Worm (Caenorhabditis elegans): Measurements from ENCODE around the gene F32D8.5.

The F32D8.5 gene

DNA sequence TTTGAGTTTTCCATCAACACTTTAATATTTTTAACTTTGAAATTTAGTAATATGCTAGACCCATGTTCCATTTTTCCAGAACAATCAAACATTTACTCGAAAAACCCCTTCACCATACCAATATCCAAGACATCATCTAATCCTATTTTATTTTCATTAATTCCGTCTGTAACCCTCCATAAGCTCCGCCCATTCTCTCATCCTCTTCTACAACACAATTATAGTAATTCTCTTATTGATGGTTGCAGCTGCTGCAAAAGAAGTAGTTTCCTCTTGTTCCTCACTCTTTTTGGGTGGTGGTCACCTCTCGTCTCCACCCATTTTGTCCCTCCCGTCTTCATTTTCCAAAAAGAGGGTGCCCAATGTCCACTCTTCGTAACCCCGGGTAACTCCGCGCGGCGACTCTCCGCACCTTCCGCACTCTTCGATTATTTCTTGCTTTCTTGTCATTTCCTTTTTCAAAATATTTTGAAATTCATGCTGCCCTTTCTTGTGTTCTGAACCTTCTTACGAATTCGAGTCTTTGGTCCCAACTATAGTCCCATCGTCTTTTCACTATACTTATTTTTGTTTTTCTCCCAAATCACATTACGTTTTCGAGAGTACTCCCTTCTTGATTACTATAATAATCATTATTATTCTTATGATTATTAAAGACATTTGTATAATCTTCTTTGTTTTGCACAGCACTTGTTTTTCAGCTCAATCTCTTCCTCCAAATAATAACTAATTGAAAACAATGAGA is 14.3 kb upstream of the F32D8.5 start, which contains the start of gene F32D8.1:
TSS of gene F32D8.1 (plus strand) at position 695 of the 745 bp plus-strand sequence.
- TF ChIP-seq ceh-82 (tag; optimal IDR thresholded peaks at IDR 0.05), result no peak
- TF ChIP-seq nhr-25 (tag; optimal IDR thresholded peaks at IDR 0.05), result no peak
- no peak for TF ChIP-seq ama-1 (optimal IDR thresholded peaks at IDR 0.05)
- no peak for TF ChIP-seq sea-2 (GFP tag; optimal IDR thresholded peaks at IDR 0.05)
- TF ChIP-seq ceh-9 (tag; optimal IDR thresholded peaks at IDR 0.05), result no peak
- TF ChIP-seq mml-1 (tag; optimal IDR thresholded peaks at IDR 0.05), result no peak
- TF ChIP-seq elt-3 (tag; optimal IDR thresholded peaks at IDR 0.05), result no peak
- no peak for TF ChIP-seq pqm-1 (tag; optimal IDR thresholded peaks at IDR 0.05)
- TF ChIP-seq nhr-11 (tag; optimal IDR thresholded peaks at IDR 0.05), result no peak
- TF ChIP-seq aly-2 (tag; optimal IDR thresholded peaks at IDR 0.05), result no peak
- no peak for TF ChIP-seq fkh-10 (GFP tag; optimal IDR thresholded peaks at IDR 0.05)
- TF ChIP-seq snpc-4 (tag; optimal IDR thresholded peaks at IDR 0.05), result no peak
- no peak for TF ChIP-seq fos-1 (tag; optimal IDR thresholded peaks at IDR 0.05)

DNA sequence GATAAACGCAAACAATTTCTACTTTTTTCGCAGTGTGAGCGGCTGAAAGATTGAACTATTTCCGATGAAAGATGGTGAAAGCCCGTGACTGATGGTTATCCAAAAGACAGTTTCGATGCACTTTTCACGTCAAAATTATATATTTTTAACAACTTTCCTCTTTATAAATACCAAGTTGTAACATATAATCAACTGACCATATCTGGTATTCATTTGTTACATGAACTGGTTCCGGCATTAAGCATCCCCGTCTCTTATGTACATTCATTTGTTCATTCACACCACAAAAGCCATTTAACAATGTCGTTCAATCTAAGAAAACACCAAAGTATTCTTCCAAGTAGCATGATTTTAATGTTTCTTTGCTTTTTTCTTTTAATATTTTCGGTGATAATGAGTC is 11.1 kb upstream of the F32D8.5 start, which contains the start of gene F32D8.2:
TSS of gene F32D8.2 (plus strand) at position 301 of the 400 bp plus-strand sequence.
- no peak for TF ChIP-seq nhr-77 (tag; optimal IDR thresholded peaks at IDR 0.05)
- no peak for TF ChIP-seq lin-39 (tag; optimal IDR thresholded peaks at IDR 0.05)
- TF ChIP-seq nhr-28 (tag; optimal IDR thresholded peaks at IDR 0.05), result no peak
- TF ChIP-seq sea-2 (GFP tag; optimal IDR thresholded peaks at IDR 0.05), result no peak
- no peak for TF ChIP-seq ZK546.5 (tag; optimal IDR thresholded peaks at IDR 0.05)
- TF ChIP-seq ceh-16 (tag; optimal IDR thresholded peaks at IDR 0.05), result no peak
- TF ChIP-seq fos-1 (tag; optimal IDR thresholded peaks at IDR 0.05), result no peak
- TF ChIP-seq pqm-1 (tag; optimal IDR thresholded peaks at IDR 0.05), result no peak
- TF ChIP-seq fkh-2 (tag; optimal IDR thresholded peaks at IDR 0.05), result no peak
- no peak for TF ChIP-seq zag-1 (tag; optimal IDR thresholded peaks at IDR 0.05)
- no peak for TF ChIP-seq aly-2 (tag; optimal IDR thresholded peaks at IDR 0.05)
- no peak for TF ChIP-seq nhr-76 (tag; optimal IDR thresholded peaks at IDR 0.05)
- no peak for TF ChIP-seq nhr-12 (tag; optimal IDR thresholded peaks at IDR 0.05)
- TF ChIP-seq lsy-12 (tag; optimal IDR thresholded peaks at IDR 0.05), result no peak
- no peak for TF ChIP-seq hmg-11 (tag; optimal IDR thresholded peaks at IDR 0.05)
- no peak for TF ChIP-seq nhr-11 (tag; optimal IDR thresholded peaks at IDR 0.05)
- no peak for TF ChIP-seq pha-4 (tag; optimal IDR thresholded peaks at IDR 0.05)
- no peak for TF ChIP-seq elt-1 (tag; optimal IDR thresholded peaks at IDR 0.05)

DNA sequence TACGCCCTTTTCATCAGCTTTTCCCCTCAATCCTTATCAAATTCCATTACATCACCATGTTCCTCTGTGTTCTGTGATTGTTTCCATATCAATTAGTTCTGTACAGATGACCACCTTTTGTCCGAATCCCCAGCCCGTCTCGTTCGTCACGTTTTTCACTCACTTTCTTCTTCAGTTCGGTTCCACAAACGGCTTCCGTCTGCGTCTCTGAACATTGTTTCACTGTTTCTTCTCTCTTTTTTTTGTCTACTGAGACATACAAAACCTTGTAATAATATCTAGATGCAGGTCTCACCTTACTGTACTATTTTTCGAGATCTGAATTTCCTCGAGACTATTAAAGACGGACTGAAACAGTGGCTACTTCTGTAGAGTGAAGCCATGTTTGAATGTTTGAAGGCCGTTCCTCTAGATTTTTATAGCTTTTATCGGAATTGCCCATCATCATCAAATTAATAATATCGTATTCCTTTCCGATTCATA is 8.2 kb upstream of the F32D8.5 start, which contains the start of gene F32D8.3:
TSS of gene F32D8.3 (plus strand) at position 433 of the 483 bp plus-strand sequence.
- TF ChIP-seq pqm-1 (tag; optimal IDR thresholded peaks at IDR 0.05), result no peak
- TF ChIP-seq elt-3 (tag; optimal IDR thresholded peaks at IDR 0.05), result peak in 1 of 3 experiments; percentile 19
- no peak for TF ChIP-seq nhr-11 (tag; optimal IDR thresholded peaks at IDR 0.05)
- no peak for TF ChIP-seq mml-1 (tag; optimal IDR thresholded peaks at IDR 0.05)
- no peak for TF ChIP-seq eor-1 (tag; optimal IDR thresholded peaks at IDR 0.05)
- peak; percentile 55 for TF ChIP-seq nhr-25 (tag; optimal IDR thresholded peaks at IDR 0.05)
- TF ChIP-seq nhr-43 (tag; optimal IDR thresholded peaks at IDR 0.05; ENCODE audit: poor library complexity, severe bottlenecking), result peak; percentile 35
- peak; percentile 3 for TF ChIP-seq nhr-23 (tag; optimal IDR thresholded peaks at IDR 0.05)
- TF ChIP-seq fkh-10 (GFP tag; optimal IDR thresholded peaks at IDR 0.05), result no peak
- no peak for TF ChIP-seq jun-1 (tag; optimal IDR thresholded peaks at IDR 0.05)

DNA sequence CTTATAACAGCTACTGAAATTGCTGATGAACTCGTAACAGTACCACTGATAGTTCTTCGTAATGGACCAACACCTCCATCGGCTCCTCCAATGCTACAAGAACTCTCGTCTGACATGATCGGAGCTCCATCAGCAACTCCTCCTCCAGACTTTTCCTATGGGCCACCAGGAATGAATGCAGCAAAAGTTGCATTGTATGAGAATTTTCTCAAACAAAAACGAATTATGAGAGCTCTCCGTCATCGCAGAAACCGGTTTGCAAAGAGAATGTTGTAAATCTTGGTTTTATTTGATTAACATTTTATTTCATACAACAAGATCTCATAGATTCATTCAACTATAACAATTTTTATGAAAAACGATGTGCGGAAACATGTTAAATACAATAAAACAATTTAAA is 7.0 kb upstream of the F32D8.5 start:
- TF ChIP-seq ama-1 (optimal IDR thresholded peaks at IDR 0.05), result peak; percentile 69
- TF ChIP-seq nhr-43 (tag; optimal IDR thresholded peaks at IDR 0.05; ENCODE audit: poor library complexity, severe bottlenecking), result peak; percentile 52
- TF ChIP-seq ztf-11 (tag; optimal IDR thresholded peaks at IDR 0.05), result no peak

DNA sequence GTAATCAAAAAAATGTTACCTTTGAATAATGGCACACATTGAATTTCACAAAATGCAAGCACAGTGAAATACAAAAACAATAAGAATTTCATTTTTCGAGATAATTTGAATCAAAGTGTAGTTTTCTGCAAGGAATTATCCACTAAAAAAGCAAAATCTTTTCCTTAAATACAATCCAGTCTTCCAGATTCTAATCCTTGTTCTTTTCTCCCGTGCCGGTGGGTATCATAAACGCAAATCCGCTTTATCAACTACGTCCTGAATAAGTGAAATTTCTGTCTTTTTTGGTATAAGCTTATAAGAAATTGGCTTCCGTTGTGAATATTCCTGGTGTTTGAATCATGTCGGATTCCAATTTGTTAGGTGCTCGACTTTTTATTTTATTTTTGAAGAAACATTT is 6.4 kb upstream of the F32D8.5 start:
- TF ChIP-seq aly-2 (tag; optimal IDR thresholded peaks at IDR 0.05) (no peak), nhr-43 (tag; optimal IDR thresholded peaks at IDR 0.05; ENCODE audit: poor library complexity, severe bottlenecking) (peak; percentile 23)

DNA sequence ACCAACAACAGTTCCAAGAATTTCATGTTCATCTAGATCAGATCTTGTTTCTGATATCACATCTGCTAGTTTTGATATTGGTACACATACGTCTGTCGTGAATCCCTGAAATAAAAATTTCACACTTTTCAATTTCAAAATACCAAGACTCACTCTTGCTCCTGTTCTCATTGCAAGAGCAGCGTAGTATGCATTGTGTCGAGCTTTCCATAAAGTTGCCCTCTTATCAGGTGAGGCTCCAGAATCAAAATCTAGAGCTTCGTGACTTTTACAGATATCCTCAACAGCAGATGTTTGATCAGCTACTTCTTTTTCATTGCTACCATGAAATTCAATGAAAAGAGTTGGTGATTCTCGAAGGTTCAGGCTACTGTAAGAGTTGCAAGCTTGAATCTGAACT is 5.6 kb upstream of the F32D8.5 start, which contains the start of gene F32D8.11:
TSS of gene F32D8.11 (minus strand) at position 101 of the 400 bp plus-strand sequence.
- TF ChIP-seq nhr-23 (tag; optimal IDR thresholded peaks at IDR 0.05) (no peak), ZK546.5 (tag; optimal IDR thresholded peaks at IDR 0.05) (no peak), ceh-16 (tag; optimal IDR thresholded peaks at IDR 0.05) (no peak), pqm-1 (tag; optimal IDR thresholded peaks at IDR 0.05) (no peak), pha-4 (tag; optimal IDR thresholded peaks at IDR 0.05) (no peak), nhr-28 (tag; optimal IDR thresholded peaks at IDR 0.05) (no peak), skn-1 (tag; optimal IDR thresholded peaks at IDR 0.05) (no peak), fkh-10 (GFP tag; optimal IDR thresholded peaks at IDR 0.05) (no peak), ceh-28 (tag; optimal IDR thresholded peaks at IDR 0.05) (no peak), daf-12 (tag; optimal IDR thresholded peaks at IDR 0.05) (no peak), zag-1 (tag; optimal IDR thresholded peaks at IDR 0.05) (no peak), mml-1 (tag; optimal IDR thresholded peaks at IDR 0.05) (no peak), hmg-11 (tag; optimal IDR thresholded peaks at IDR 0.05) (no peak), nhr-43 (tag; optimal IDR thresholded peaks at IDR 0.05; ENCODE audit: poor library complexity, severe bottlenecking) (no peak)

Measured in whole organism, L3 larva.